Fruit fly (Drosophila melanogaster) whole organism, embryonic: Measurements from ENCODE around the gene FBXO11.

Experiments used
- CG1024 ChIP-seq: fragments of 200-800 bp; sonication (Bioruptor generic); IDR thresholded peaks from 2 replicates; pipeline ENCODE4 v1.3.6; 2022; ENCODE audit warnings: missing biosample characterization, missing genetic modification characterization
- CG10654 ChIP-seq: fragments of 200-800 bp; sonication (Bioruptor generic); optimal IDR thresholded peaks from 2 replicates; lab custom pipeline; 2016; ENCODE audit warnings: missing biosample characterization, missing genetic modification characterization
- CG10959 ChIP-seq: fragments of 200-800 bp; sonication (Bioruptor generic); IDR thresholded peaks from 2 replicates; pipeline ENCODE4 v1.3.6; 2022; ENCODE audit warnings: missing biosample characterization, missing genetic modification characterization
- CG11398 ChIP-seq: fragments of 200-800 bp; sonication (Bioruptor generic); optimal IDR thresholded peaks from 2 replicates; lab custom pipeline; 2016; ENCODE audit warnings: missing biosample characterization, missing genetic modification characterization
- CG11504 ChIP-seq: fragments of 200-800 bp; sonication (Bioruptor generic); optimal IDR thresholded peaks from 3 replicates; lab custom pipeline; 2019; ENCODE audit warnings: missing biosample characterization, mild to moderate bottlenecking, missing genetic modification characterization, moderate library complexity
- CG13123 ChIP-seq: fragments of 200-800 bp; sonication (Bioruptor generic); optimal IDR thresholded peaks from 2 replicates; lab custom pipeline; 2016; ENCODE audit warnings: missing biosample characterization, missing genetic modification characterization
- CG13287 ChIP-seq: fragments of 200-800 bp; sonication (Bioruptor generic); IDR thresholded peaks from 2 replicates; pipeline ENCODE4 v1.3.6; 2022; ENCODE audit warnings: missing biosample characterization, missing genetic modification characterization; ENCODE audit not compliant: partially characterized antibody
- CG16863 ChIP-seq: fragments of 200-800 bp; sonication (Bioruptor generic); optimal IDR thresholded peaks from 3 replicates; lab custom pipeline; 2016; ENCODE audit warnings: missing biosample characterization, missing genetic modification characterization
- CG17186 ChIP-seq: fragments of 200-800 bp; sonication (Bioruptor generic); optimal IDR thresholded peaks from 3 replicates; lab custom pipeline; 2017; ENCODE audit warnings: missing biosample characterization, missing genetic modification reagents, missing genetic modification characterization
- CG18011 ChIP-seq: fragments of 200-800 bp; sonication (Bioruptor generic); optimal IDR thresholded peaks from 2 replicates; lab custom pipeline; 2017; ENCODE audit warnings: missing biosample characterization, missing genetic modification characterization, mild to moderate bottlenecking, moderate library complexity, missing genotype
- CG18764 ChIP-seq: fragments of 200-800 bp; sonication (Bioruptor generic); optimal IDR thresholded peaks from 3 replicates; lab custom pipeline; 2016; ENCODE audit warnings: missing biosample characterization, missing genetic modification characterization
- CG2889 ChIP-seq: fragments of 200-800 bp; sonication (Bioruptor generic); IDR thresholded peaks from 3 replicates; pipeline ENCODE4 v1.3.6; 2022; ENCODE audit warnings: missing biosample characterization, missing genetic modification characterization
- CG31224 ChIP-seq: fragments of 200-800 bp; sonication (Bioruptor generic); IDR thresholded peaks from 2 replicates; pipeline ENCODE4 v1.3.6; 2022; ENCODE audit warnings: missing biosample characterization, missing genetic modification characterization
- CG3281 ChIP-seq: fragments of 200-800 bp; sonication (Bioruptor generic); optimal IDR thresholded peaks from 3 replicates; lab custom pipeline; 2017; ENCODE audit warnings: missing biosample characterization, mild to moderate bottlenecking, missing genetic modification characterization
- CG3995 ChIP-seq: fragments of 200-800 bp; sonication (Bioruptor generic); optimal IDR thresholded peaks from 3 replicates; lab custom pipeline; 2016; ENCODE audit warnings: missing biosample characterization, missing genetic modification characterization
- CG4328 ChIP-seq: fragments of 200-800 bp; sonication (Bioruptor generic); optimal IDR thresholded peaks from 3 replicates; lab custom pipeline; 2017; ENCODE audit warnings: missing biosample characterization, missing genetic modification reagents, missing genetic modification characterization
- CG4424 ChIP-seq: fragments of 200-800 bp; sonication (Bioruptor generic); optimal IDR thresholded peaks from 3 replicates; lab custom pipeline; 2016; ENCODE audit warnings: missing biosample characterization, missing genetic modification characterization
- CG6272 ChIP-seq: fragments of 200-800 bp; sonication (Bioruptor generic); IDR thresholded peaks from 2 replicates; pipeline ENCODE4 v1.3.6; 2022; ENCODE audit warnings: missing biosample characterization, missing genetic modification characterization
- CG6683 ChIP-seq: fragments of 200-800 bp; sonication (Bioruptor generic); optimal IDR thresholded peaks from 2 replicates; lab custom pipeline; 2017; ENCODE audit warnings: missing biosample characterization, mild to moderate bottlenecking, missing genetic modification characterization, missing genetic modification reagents
- CG7372 ChIP-seq: fragments of 200-800 bp; sonication (Bioruptor generic); IDR thresholded peaks from 2 replicates; pipeline ENCODE4 v1.3.6; 2022; ENCODE audit warnings: missing biosample characterization, missing genetic modification characterization
- CG7745 ChIP-seq: fragments of 200-800 bp; sonication (Bioruptor generic); optimal IDR thresholded peaks from 2 replicates; lab custom pipeline; 2018; ENCODE audit warnings: missing biosample characterization, mild to moderate bottlenecking, missing genetic modification characterization, moderate library complexity
- CG8944 ChIP-seq: fragments of 200-800 bp; sonication (Bioruptor generic); optimal IDR thresholded peaks from 3 replicates; lab custom pipeline; 2016; ENCODE audit warnings: missing biosample characterization, missing genetic modification characterization
- CG9215 ChIP-seq: fragments of 200-800 bp; sonication (Bioruptor generic); IDR thresholded peaks from 2 replicates; pipeline ENCODE4 v1.3.6; 2022; ENCODE audit warnings: missing biosample characterization, missing genetic modification characterization
- CG9609 ChIP-seq: fragments of 200-800 bp; sonication (Bioruptor generic); optimal IDR thresholded peaks from 3 replicates; lab custom pipeline; 2016; ENCODE audit warnings: missing biosample characterization, missing genetic modification characterization
- Dip2 ChIP-seq: fragments of 200-800 bp; sonication (Bioruptor generic); IDR thresholded peaks from 2 replicates; pipeline ENCODE4 v1.3.6; 2022; ENCODE audit warnings: missing biosample characterization, missing genetic modification characterization
- Drgx ChIP-seq: fragments of 200-800 bp; sonication (Bioruptor generic); IDR thresholded peaks from 2 replicates; pipeline ENCODE4 v1.3.6; 2022; ENCODE audit warnings: missing biosample characterization, missing genetic modification characterization
- Ets65A ChIP-seq: fragments of 200-800 bp; sonication (Bioruptor generic); peaks from one replicate; lab custom pipeline; 2016; ENCODE audit warnings: missing biosample characterization, missing genetic modification characterization
- GATAe ChIP-seq: fragments of 200-800 bp; sonication (Bioruptor generic); conservative IDR thresholded peaks from 2 replicates; pipeline ENCODE4 v1.3.6; 2022; ENCODE audit warnings: missing biosample characterization, missing genetic modification characterization
- HLH54F ChIP-seq: fragments of 200-800 bp; sonication (Bioruptor generic); optimal IDR thresholded peaks from 3 replicates; lab custom pipeline; 2016; ENCODE audit warnings: missing biosample characterization, missing genetic modification characterization
- Hand ChIP-seq: fragments of 200-800 bp; sonication (Bioruptor generic); optimal IDR thresholded peaks from 2 replicates; lab custom pipeline; 2017; ENCODE audit warnings: mild to moderate bottlenecking, missing biosample characterization, missing genetic modification reagents, missing genetic modification characterization
- Hey ChIP-seq: fragments of 200-800 bp; sonication (Bioruptor generic); optimal IDR thresholded peaks from 3 replicates; lab custom pipeline; 2018; ENCODE audit warnings: missing biosample characterization, mild to moderate bottlenecking, missing genetic modification characterization
- Hr3 ChIP-seq: fragments of 200-800 bp; sonication (Bioruptor generic); optimal IDR thresholded peaks from 3 replicates; lab custom pipeline; 2016; ENCODE audit warnings: missing biosample characterization, missing genetic modification characterization
- MESR4 ChIP-seq: fragments of 200-800 bp; sonication (Bioruptor generic); optimal IDR thresholded peaks from 2 replicates; lab custom pipeline; 2018; ENCODE audit warnings: missing biosample characterization, mild to moderate bottlenecking, missing genetic modification characterization, moderate library complexity
- MTF-1 ChIP-seq: fragments of 200-800 bp; sonication (Bioruptor generic); optimal IDR thresholded peaks from 2 replicates; lab custom pipeline; 2018; ENCODE audit warnings: missing biosample characterization, mild to moderate bottlenecking, missing genetic modification characterization, borderline replicate concordance
- Nf-YA ChIP-seq: fragments of 200-800 bp; sonication (Bioruptor generic); IDR thresholded peaks from 2 replicates; pipeline ENCODE4 v1.3.6; 2022; ENCODE audit warnings: missing biosample characterization, missing genetic modification characterization
- Poxn ChIP-seq: fragments of 200-800 bp; sonication (Bioruptor generic); IDR thresholded peaks from 2 replicates; pipeline ENCODE4 v1.3.6; 2022; ENCODE audit warnings: missing biosample characterization, missing genetic modification characterization
- Scr ChIP-seq: fragments of 200-800 bp; sonication (Bioruptor generic); IDR thresholded peaks from 2 replicates; pipeline ENCODE4 v1.3.6; 2022; ENCODE audit warnings: missing biosample characterization, missing genetic modification characterization; ENCODE audit not compliant: partially characterized antibody
- cad ChIP-seq: fragments of >200 bp; optimal IDR thresholded peaks from 2 replicates; lab custom pipeline; 2017; ENCODE audit warnings: missing biosample characterization, missing genetic modification characterization
- cas ChIP-seq: fragments of 200-800 bp; sonication (Bioruptor generic); IDR thresholded peaks from 2 replicates; pipeline ENCODE4 v1.3.6; 2022; ENCODE audit warnings: missing biosample characterization, missing genetic modification characterization
- ftz-f1 ChIP-seq: fragments of 200-800 bp; sonication (Bioruptor generic); optimal IDR thresholded peaks from 2 replicates; lab custom pipeline; 2016; ENCODE audit warnings: missing biosample characterization, missing genetic modification characterization
- gcm ChIP-seq: fragments of 200-800 bp; sonication (Bioruptor generic); optimal IDR thresholded peaks from 2 replicates; lab custom pipeline; 2019; ENCODE audit warnings: missing biosample characterization, mild to moderate bottlenecking, missing genetic modification characterization, moderate library complexity
- jigr1 ChIP-seq: fragments of 200-800 bp; sonication (Bioruptor generic); IDR thresholded peaks from 3 replicates; pipeline ENCODE4 v1.3.6; 2022; ENCODE audit warnings: missing biosample characterization, missing genetic modification characterization
- kah ChIP-seq: fragments of 200-800 bp; sonication (Bioruptor generic); optimal IDR thresholded peaks from 2 replicates; lab custom pipeline; 2018; ENCODE audit warnings: missing biosample characterization, mild to moderate bottlenecking, missing genetic modification characterization
- kay ChIP-seq: fragments of 200-800 bp; sonication (Bioruptor generic); optimal IDR thresholded peaks from 2 replicates; lab custom pipeline; 2016; ENCODE audit warnings: missing biosample characterization, missing genetic modification characterization
- nom ChIP-seq: fragments of 200-800 bp; sonication (Bioruptor generic); optimal IDR thresholded peaks from 2 replicates; lab custom pipeline; 2017; ENCODE audit warnings: missing biosample characterization, missing genetic modification characterization, mild to moderate bottlenecking, moderate library complexity, missing genetic modification reagents
- pan ChIP-seq, 4 experiments: fragments of >200 bp in 3 of 4; fragments of 200-800 bp in 1 of 4; sonication (Bioruptor generic) in 1 of 4; optimal IDR thresholded peaks in 3 of 4; IDR thresholded peaks in 1 of 4; 2 replicates each; pipeline versions ENCODE4 v1.3.6 to Lab custom; 2017 to 2022; ENCODE audit warnings: missing biosample characterization in 2 of 4, missing genetic modification characterization in 2 of 4, mixed read lengths in 1 of 4
- pros ChIP-seq: fragments of 200-800 bp; sonication (Bioruptor generic); optimal IDR thresholded peaks from 3 replicates; lab custom pipeline; 2019; ENCODE audit warnings: missing biosample characterization, mild to moderate bottlenecking, missing genetic modification characterization, moderate library complexity
- slbo ChIP-seq: fragments of 200-800 bp; sonication (Bioruptor generic); IDR thresholded peaks from 2 replicates; pipeline ENCODE4 v1.3.6; 2022; ENCODE audit warnings: missing biosample characterization, missing genetic modification characterization
- slou ChIP-seq: fragments of 200-800 bp; sonication (Bioruptor generic); optimal IDR thresholded peaks from 3 replicates; lab custom pipeline; 2016; ENCODE audit warnings: missing biosample characterization, missing genetic modification characterization
- sr ChIP-seq: fragments of 200-800 bp; sonication (Bioruptor generic); IDR thresholded peaks from 3 replicates; pipeline ENCODE4 v1.3.6; 2022; ENCODE audit warnings: missing biosample characterization, missing genetic modification characterization
- tna ChIP-seq: fragments of 200-800 bp; sonication (Bioruptor generic); IDR thresholded peaks from 2 replicates; pipeline ENCODE4 v1.3.6; 2022; ENCODE audit warnings: missing biosample characterization, missing genetic modification characterization; ENCODE audit not compliant: partially characterized antibody
- tx ChIP-seq: fragments of 200-800 bp; sonication (Bioruptor generic); optimal IDR thresholded peaks from 2 replicates; lab custom pipeline; 2016; ENCODE audit warnings: missing biosample characterization, missing genetic modification characterization

Gene FBXO11

dm6 chr3R:9857785-9858184 is 48.6 kb upstream of the FBXO11 start (continued):
- TF ChIP-seq CG18764 (GFP tag; lab: Kevin White, UChicago) = no peak
- TF ChIP-seq CG6683 (GFP tag; lab: Kevin White, UChicago) = no peak
- TF ChIP-seq cad (GFP tag; lab: Kevin White, UChicago) = no peak
- no peak for TF ChIP-seq CG16863 (GFP tag; lab: Kevin White, UChicago)
- TF ChIP-seq Nf-YA (GFP tag; lab: Robert Waterston, UW) = no peak
- peak; percentile 18; the same call in 1 of the 2 replicates for TF ChIP-seq slbo (GFP tag; lab: Robert Waterston, UW)
- no peak for TF ChIP-seq sr (GFP tag; lab: Robert Waterston, UW)
- TF ChIP-seq CG11504 (tag; lab: Kevin White, UChicago) = peak; percentile 69
- TF ChIP-seq CG11398 (GFP tag; lab: Kevin White, UChicago) = no peak
- TF ChIP-seq MESR4 (GFP tag; lab: Kevin White, UChicago) = no peak
- TF ChIP-seq CG9215 = peak; percentile 32; the same call in 1 of the 2 replicates
- no peak for TF ChIP-seq MTF-1 (GFP tag; lab: Kevin White, UChicago)
- TF ChIP-seq Ets65A = no peak
- no peak for TF ChIP-seq CG13287 (GFP tag; lab: Robert Waterston, UW)
- no peak for TF ChIP-seq Scr (GFP tag; lab: Robert Waterston, UW)
- TF ChIP-seq CG4424 (GFP tag; lab: Kevin White, UChicago) = no peak
- no peak for TF ChIP-seq tx
- no peak for TF ChIP-seq kah (GFP tag; lab: Kevin White, UChicago)
- no peak for TF ChIP-seq pan (optimal IDR thresholded peaks at IDR 0.05; lab: Kevin White, UChicago)
- TF ChIP-seq pan (GFP tag; optimal IDR thresholded peaks at IDR 0.05 in 1 of 2, IDR thresholded peaks at IDR 0.05 in 1 of 2) = no peak
- no peak for TF ChIP-seq Drgx
- TF ChIP-seq CG4328 (GFP tag; lab: Kevin White, UChicago) = no peak
- no peak for TF ChIP-seq CG2889 (GFP tag; lab: Robert Waterston, UW)
- TF ChIP-seq CG8944 = no peak
- no peak for TF ChIP-seq pros
- no peak for TF ChIP-seq CG3995 (GFP tag; lab: Kevin White, UChicago)
- TF ChIP-seq CG13123 = no peak
- no peak for TF ChIP-seq GATAe (GFP tag; lab: Robert Waterston, UW)
- no peak for TF ChIP-seq gcm (GFP tag; lab: Kevin White, UChicago)
- TF ChIP-seq ftz-f1 (GFP tag; lab: Kevin White, UChicago) = no peak
- TF ChIP-seq Hr3 = no peak
- TF ChIP-seq Poxn (GFP tag; lab: Robert Waterston, UW) = no peak
- TF ChIP-seq CG10959 (GFP tag; lab: Robert Waterston, UW) = no peak
- no peak for TF ChIP-seq CG31224 (GFP tag; lab: Robert Waterston, UW)
- TF ChIP-seq Hand (GFP tag; lab: Kevin White, UChicago) = no peak
- TF ChIP-seq jigr1 (GFP tag; lab: Robert Waterston, UW) = no peak
- TF ChIP-seq Hey (tag; lab: Kevin White, UChicago) = no peak
- no peak for TF ChIP-seq slou (GFP tag; lab: Kevin White, UChicago)
- TF ChIP-seq kay = no peak
- no peak for TF ChIP-seq CG17186 (GFP tag; lab: Kevin White, UChicago)
- no peak for TF ChIP-seq nom
- no peak for TF ChIP-seq CG7372 (GFP tag; lab: Robert Waterston, UW)
- TF ChIP-seq HLH54F = no peak
- TF ChIP-seq CG10654 (GFP tag; lab: Kevin White, UChicago) = no peak
- TF ChIP-seq tna = no peak
- TF ChIP-seq CG18011 (GFP tag; lab: Kevin White, UChicago) = no peak
- no peak for TF ChIP-seq CG7745 (tag; lab: Kevin White, UChicago)
- TF ChIP-seq CG3281 (GFP tag; lab: Kevin White, UChicago) = peak; percentile 27
- no peak for TF ChIP-seq CG9609 (GFP tag; lab: Kevin White, UChicago)
- TF ChIP-seq CG6272 (GFP tag; lab: Robert Waterston, UW) = no peak
- TF ChIP-seq CG1024 = no peak
- no peak for TF ChIP-seq Dip2 (GFP tag; lab: Robert Waterston, UW)
- TF ChIP-seq cas (GFP tag; lab: Robert Waterston, UW) = no peak
